Fruit fly (Drosophila melanogaster): Measurements from ENCODE around the gene fd3F.

The fd3F gene

DNA sequence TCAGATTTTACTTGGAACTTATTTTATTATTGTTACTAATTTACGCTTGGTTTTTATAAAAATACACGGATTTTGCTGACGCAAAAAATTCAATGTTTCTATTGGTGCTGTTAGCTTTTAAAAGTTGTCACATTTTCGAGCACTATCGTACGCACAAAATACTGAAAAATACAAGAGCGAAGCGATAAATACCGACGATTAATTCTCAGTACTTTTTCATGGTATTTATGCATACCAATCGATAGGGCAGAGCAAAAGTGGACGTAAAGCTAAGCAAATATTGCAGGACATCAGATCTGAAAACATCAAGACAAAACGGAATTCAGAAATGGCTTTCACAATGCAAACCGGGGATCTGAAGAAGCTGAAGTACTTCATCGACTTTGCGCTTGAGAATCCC is 3.2 kb upstream of the fd3F start, which contains the start of gene HIP (continued):
- TF ChIP-seq Dref (GFP tag; IDR thresholded peaks at IDR 0.05): peak; percentile 55
- TF ChIP-seq Doc3 (GFP tag; IDR thresholded peaks at IDR 0.05; ENCODE audit: partially characterized antibody): peak; percentile 60; the same call in 2 of the 3 replicates
- TF ChIP-seq BEAF-32 (GFP tag; optimal IDR thresholded peaks at IDR 0.05): peak; percentile 70
- TF ChIP-seq Sry-δ (GFP tag; optimal IDR thresholded peaks at IDR 0.05): peak; percentile 49
- TF ChIP-seq CG7963 (GFP tag; IDR thresholded peaks at IDR 0.05; ENCODE audit: partially characterized antibody): peak; percentile 51; the same call in 1 of the 3 replicates

DNA sequence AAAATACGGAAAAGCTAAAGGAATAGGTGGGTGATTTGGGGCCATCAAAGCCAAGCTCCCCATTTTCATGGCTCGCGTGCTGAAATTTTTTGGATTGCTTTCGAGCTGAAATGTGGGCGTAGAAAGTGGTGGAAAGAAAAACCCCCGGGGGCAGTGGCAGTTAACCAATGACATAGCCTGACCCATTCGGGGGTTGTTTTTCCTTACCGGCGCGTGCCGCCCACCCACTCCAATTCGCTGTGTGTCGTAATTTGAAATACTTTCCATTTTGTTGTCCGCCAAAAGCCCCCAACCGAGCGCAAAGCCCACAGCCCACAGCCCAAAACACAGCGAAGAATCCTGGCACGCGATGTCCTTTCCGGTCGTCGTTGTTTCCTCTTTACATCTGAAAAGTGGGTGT is 6.4 kb downstream of the fd3F start:
- no peak for TF ChIP-seq CG15514 (GFP tag; optimal IDR thresholded peaks at IDR 0.05)
- TF ChIP-seq Hmr (GFP tag; optimal IDR thresholded peaks at IDR 0.05): no peak
- no peak for TF ChIP-seq Hey (tag; optimal IDR thresholded peaks at IDR 0.05)
- no peak for TF ChIP-seq grn (GFP tag; optimal IDR thresholded peaks at IDR 0.05)
- no peak for TF ChIP-seq rib (GFP tag; IDR thresholded peaks at IDR 0.05)
- TF ChIP-seq seq (GFP tag; IDR thresholded peaks at IDR 0.05): 0 out of 2 replicates have a peak, but pooled peaks have one; percentile 26
- TF ChIP-seq Nf-YB (GFP tag; optimal IDR thresholded peaks at IDR 0.05): peak; percentile 88
- no peak for TF ChIP-seq mirr (GFP tag; optimal IDR thresholded peaks at IDR 0.05)
- peak; percentile 86 for TF ChIP-seq Nf-YC (tag; optimal IDR thresholded peaks at IDR 0.05)
- no peak for TF ChIP-seq hb (GFP tag; IDR thresholded peaks at IDR 0.05; ENCODE audit: partially characterized antibody)
- TF ChIP-seq CG4854 (GFP tag; optimal IDR thresholded peaks at IDR 0.05): no peak

DNA sequence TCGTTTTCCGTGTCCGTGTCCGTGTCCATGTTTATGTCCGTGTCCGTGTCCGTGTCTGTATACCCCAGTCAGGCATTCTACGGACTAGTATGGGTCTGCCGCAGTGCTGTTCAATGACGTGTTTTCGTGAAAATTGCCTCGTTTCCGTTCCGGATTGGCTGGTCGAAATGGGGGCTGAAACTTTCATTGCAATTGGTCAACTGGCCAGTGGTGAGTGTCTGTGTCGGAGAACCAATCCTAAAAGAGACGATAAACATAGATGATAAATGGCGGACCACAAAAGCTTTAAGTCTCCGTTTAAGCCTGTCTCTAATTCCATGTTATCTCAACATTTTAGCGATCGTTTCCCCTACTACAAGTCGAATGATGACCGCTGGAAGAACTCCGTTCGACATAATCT is 7.0 kb downstream of the fd3F start:
- TF ChIP-seq Nf-YC (tag; optimal IDR thresholded peaks at IDR 0.05) (peak; percentile 83), Mad (GFP tag; optimal IDR thresholded peaks at IDR 0.05) (no peak), CG18599 (GFP tag; optimal IDR thresholded peaks at IDR 0.05) (no peak), Xbp1 (GFP tag; optimal IDR thresholded peaks at IDR 0.05) (no peak), Chrac-16 (GFP tag; optimal IDR thresholded peaks at IDR 0.05) (no peak), ara (GFP tag; IDR thresholded peaks at IDR 0.05) (no peak), CG18262 (tag; optimal IDR thresholded peaks at IDR 0.05) (no peak), ERR (GFP tag; optimal IDR thresholded peaks at IDR 0.05) (no peak), Nf-YB (GFP tag; optimal IDR thresholded peaks at IDR 0.05) (peak; percentile 92), CG16813 (GFP tag; IDR thresholded peaks at IDR 0.05; ENCODE audit: partially characterized antibody) (no peak)

DNA sequence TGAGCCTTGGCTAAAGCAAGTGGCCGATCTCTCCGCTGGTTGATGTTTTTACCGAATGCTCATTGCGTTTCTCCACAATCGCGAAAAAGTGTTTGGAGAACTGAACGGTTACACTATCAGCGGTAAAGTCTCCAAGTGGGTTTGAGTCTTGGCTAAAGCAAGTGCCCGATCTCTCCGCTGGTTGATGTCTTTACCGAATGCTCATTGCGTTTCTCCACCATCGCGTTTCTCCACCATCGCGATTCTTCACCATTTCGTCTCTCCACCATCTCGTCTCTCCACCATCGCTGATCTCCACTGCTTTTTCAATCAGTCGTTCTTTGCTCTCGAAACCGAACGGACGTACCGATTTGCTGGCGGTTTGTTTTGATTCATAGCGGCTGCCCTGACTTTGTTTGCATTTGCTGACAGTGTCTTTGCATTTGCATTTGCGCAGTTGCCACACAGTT is 9.2 kb downstream of the fd3F start, which contains the start of gene ec:
Gene ec (plus strand): TSS at position 359 of the 449 bp plus-strand sequence.
- TF ChIP-seq Opbp (GFP tag; IDR thresholded peaks at IDR 0.05; ENCODE audit: partially characterized antibody) (peak; percentile 61; the same call in 2 of the 3 replicates), Vsx1 (GFP tag; optimal IDR thresholded peaks at IDR 0.05) (no peak), CG17328 (GFP tag; IDR thresholded peaks at IDR 0.05) (peak; percentile 42), kni (GFP tag; optimal IDR thresholded peaks at IDR 0.05) (no peak), bigmax (GFP tag; optimal IDR thresholded peaks at IDR 0.05) (no peak), hth (optimal IDR thresholded peaks at IDR 0.05) (no peak), CG8765 (GFP tag; IDR thresholded peaks at IDR 0.05) (no peak), pho (GFP tag; optimal IDR thresholded peaks at IDR 0.05) (peak; percentile 27), CG2889 (GFP tag; IDR thresholded peaks at IDR 0.05) (no peak), odd (GFP tag; optimal IDR thresholded peaks at IDR 0.05) (peak; percentile 17), pan (optimal IDR thresholded peaks at IDR 0.05) (no peak), pan (GFP tag; optimal IDR thresholded peaks at IDR 0.05 in 1 of 2, IDR thresholded peaks at IDR 0.05 in 1 of 2) (no peak), inv (GFP tag; IDR thresholded peaks at IDR 0.05; ENCODE audit: partially characterized antibody) (no peak), CG18599 (GFP tag; optimal IDR thresholded peaks at IDR 0.05) (peak; percentile 31), Jarid2 (GFP tag; optimal IDR thresholded peaks at IDR 0.05) (peak; percentile 99), CG15011 (GFP tag; optimal IDR thresholded peaks at IDR 0.05) (no peak), CG4282 (GFP tag; optimal IDR thresholded peaks at IDR 0.05) (peak; percentile 22), H15 (GFP tag; IDR thresholded peaks at IDR 0.05) (no peak), pnt (GFP tag; optimal IDR thresholded peaks at IDR 0.05) (peak; percentile 3), Dp (GFP tag; optimal IDR thresholded peaks at IDR 0.05) (peak; percentile 38), Xrp1 (GFP tag; IDR thresholded peaks at IDR 0.05) (peak; percentile 21; the same call in 1 of the 2 replicates), CG17186 (GFP tag; optimal IDR thresholded peaks at IDR 0.05) (peak; percentile 57), lab (GFP tag; optimal IDR thresholded peaks at IDR 0.05) (peak; percentile 37)

Data from whole organism, embryonic.